Worm (Caenorhabditis elegans) whole organism, late embryonic: ENCODE data around the gene R155.5.

Source experiments
- C08G9.2 ChIP-seq: sonication (generic microtip); optimal IDR thresholded peaks from 2 replicates; lab custom pipeline; 2016; ENCODE audit warnings: mild to moderate bottlenecking, missing genetic modification characterization, moderate library complexity, missing compliant biosample characterization
- C38D4.7 ChIP-seq: fragments of 200-800 bp; sonication (Bioruptor generic); optimal IDR thresholded peaks from 2 replicates; lab custom pipeline; 2018; ENCODE audit warnings: mild to moderate bottlenecking, missing genetic modification characterization, moderate library complexity, missing compliant biosample characterization
- F13H6.1 ChIP-seq: sonication (generic microtip); optimal IDR thresholded peaks from 2 replicates; lab custom pipeline; 2016; ENCODE audit warnings: missing genetic modification characterization, missing compliant biosample characterization
- K09A11.1 ChIP-seq: sonication (generic microtip); optimal IDR thresholded peaks from 2 replicates; lab custom pipeline; 2017; ENCODE audit warnings: antibody characterized with exemption, mild to moderate bottlenecking, missing genetic modification characterization, missing compliant biosample characterization; ENCODE audit not compliant: insufficient read depth
- T23F11.4 ChIP-seq: fragments of 200-800 bp; sonication (Bioruptor generic); optimal IDR thresholded peaks from 2 replicates; lab custom pipeline; 2018; ENCODE audit warnings: mild to moderate bottlenecking, missing genetic modification characterization, missing compliant biosample characterization
- ahr-1 ChIP-seq: sonication (generic microtip); optimal IDR thresholded peaks from 2 replicates; lab custom pipeline; 2016; ENCODE audit warnings: missing genetic modification characterization, missing compliant biosample characterization
- ceh-18 ChIP-seq: sonication (generic microtip); optimal IDR thresholded peaks from 2 replicates; lab custom pipeline; 2016; ENCODE audit warnings: missing genetic modification characterization, missing compliant biosample characterization
- ceh-19 ChIP-seq: fragments of 200-800 bp; sonication (Bioruptor generic); optimal IDR thresholded peaks from 2 replicates; lab custom pipeline; 2018; ENCODE audit warnings: mild to moderate bottlenecking, missing genetic modification characterization, missing compliant biosample characterization
- ceh-30 ChIP-seq: fragments of 150-350 bp; optimal IDR thresholded peaks from 2 replicates; lab custom pipeline; 2014; ENCODE audit warnings: missing biosample characterization, missing genetic modification characterization
- ceh-34 ChIP-seq: sonication (generic microtip); optimal IDR thresholded peaks from 2 replicates; lab custom pipeline; 2016; ENCODE audit warnings: mild to moderate bottlenecking, missing genetic modification characterization, missing compliant biosample characterization
- ceh-45 ChIP-seq: fragments of 200-800 bp; sonication (Bioruptor generic); IDR thresholded peaks from 2 replicates; pipeline ENCODE4 v1.3.6; 2022; ENCODE audit warnings: missing genetic modification reagents, missing genetic modification characterization, missing compliant biosample characterization
- ceh-48 ChIP-seq: sonication (generic microtip); optimal IDR thresholded peaks from 2 replicates; lab custom pipeline; 2016; ENCODE audit warnings: missing genetic modification characterization, inconsistent platforms, missing compliant biosample characterization
- ceh-6 ChIP-seq: fragments of 200-800 bp; sonication (Bioruptor generic); optimal IDR thresholded peaks from 2 replicates; lab custom pipeline; 2018; ENCODE audit warnings: mild to moderate bottlenecking, missing genetic modification characterization, missing compliant biosample characterization
- che-1 ChIP-seq: sonication (generic microtip); optimal IDR thresholded peaks from 2 replicates; lab custom pipeline; 2016; ENCODE audit warnings: mild to moderate bottlenecking, missing genetic modification characterization, missing compliant biosample characterization
- dmd-4 ChIP-seq: sonication (generic microtip); optimal IDR thresholded peaks from 2 replicates; lab custom pipeline; 2016; ENCODE audit warnings: borderline replicate concordance, missing genetic modification characterization, missing compliant biosample characterization
- elt-2 ChIP-seq: sonication (generic microtip); optimal IDR thresholded peaks from 2 replicates; lab custom pipeline; 2016; ENCODE audit warnings: missing genetic modification reagents, missing genetic modification characterization, missing compliant biosample characterization
- ets-4 ChIP-seq: sonication (generic microtip); optimal IDR thresholded peaks from 2 replicates; lab custom pipeline; 2016; ENCODE audit warnings: missing genetic modification characterization, missing compliant biosample characterization
- eyg-1 ChIP-seq: sonication (generic microtip); optimal IDR thresholded peaks from 2 replicates; lab custom pipeline; 2016; ENCODE audit warnings: missing genotype, missing genetic modification characterization, missing compliant biosample characterization
- fax-1 ChIP-seq: sonication (generic microtip); optimal IDR thresholded peaks from 2 replicates; lab custom pipeline; 2016; ENCODE audit warnings: missing genotype, missing genetic modification characterization, missing compliant biosample characterization
- fkh-6 ChIP-seq: sonication (generic microtip); optimal IDR thresholded peaks from 2 replicates; lab custom pipeline; 2016; ENCODE audit warnings: missing genetic modification characterization, missing compliant biosample characterization
- hlh-13 ChIP-seq: fragments of 200-800 bp; sonication (Bioruptor generic); optimal IDR thresholded peaks from 2 replicates; lab custom pipeline; 2018; ENCODE audit warnings: mild to moderate bottlenecking, missing genetic modification characterization, missing compliant biosample characterization
- hlh-15 ChIP-seq: sonication (generic microtip); optimal IDR thresholded peaks from 2 replicates; lab custom pipeline; 2016; ENCODE audit warnings: missing genetic modification characterization, missing compliant biosample characterization
- hlh-6 ChIP-seq: sonication (generic microtip); optimal IDR thresholded peaks from 2 replicates; lab custom pipeline; 2016; ENCODE audit warnings: missing genotype, missing genetic modification characterization, missing compliant biosample characterization
- hlh-8 ChIP-seq: sonication (generic microtip); optimal IDR thresholded peaks from 2 replicates; lab custom pipeline; 2016; ENCODE audit warnings: missing genotype, missing genetic modification characterization, missing compliant biosample characterization
- lim-6 ChIP-seq: sonication (generic microtip); optimal IDR thresholded peaks from 2 replicates; lab custom pipeline; 2016; ENCODE audit warnings: missing genetic modification characterization, missing compliant biosample characterization
- lin-11 ChIP-seq: fragments of 200-800 bp; sonication (Bioruptor generic); optimal IDR thresholded peaks from 2 replicates; lab custom pipeline; 2018; ENCODE audit warnings: mild to moderate bottlenecking, missing genetic modification characterization, missing compliant biosample characterization
- mec-3 ChIP-seq: sonication (generic microtip); optimal IDR thresholded peaks from 2 replicates; lab custom pipeline; 2016; ENCODE audit warnings: borderline replicate concordance, missing genetic modification characterization, missing compliant biosample characterization
- nfya-1 ChIP-seq: sonication (generic microtip); optimal IDR thresholded peaks from 2 replicates; lab custom pipeline; 2017; ENCODE audit warnings: missing genetic modification characterization, mild to moderate bottlenecking, missing compliant biosample characterization, antibody characterized with exemption, moderate library complexity
- odd-2 ChIP-seq: sonication (generic microtip); optimal IDR thresholded peaks from 2 replicates; lab custom pipeline; 2017; ENCODE audit warnings: antibody characterized with exemption, mild to moderate bottlenecking, missing genetic modification characterization, missing compliant biosample characterization
- pax-1 ChIP-seq: fragments of 150-350 bp; optimal IDR thresholded peaks from 2 replicates; lab custom pipeline; 2014; ENCODE audit warnings: missing biosample characterization, missing genetic modification characterization
- pha-2 ChIP-seq: sonication (generic microtip); optimal IDR thresholded peaks from 2 replicates; lab custom pipeline; 2017; ENCODE audit warnings: mild to moderate bottlenecking, missing genetic modification characterization, missing compliant biosample characterization
- pha-4 ChIP-seq: fragments of 150-350 bp; optimal IDR thresholded peaks from 2 replicates; lab custom pipeline; 2018; ENCODE audit warnings: missing biosample characterization, missing genetic modification reagents, missing genetic modification characterization
- pqm-1 ChIP-seq: sonication (generic microtip); optimal IDR thresholded peaks from 2 replicates; lab custom pipeline; 2016; ENCODE audit warnings: missing genetic modification characterization, missing compliant biosample characterization
- pros-1 ChIP-seq: fragments of 150-350 bp; optimal IDR thresholded peaks from 2 replicates; lab custom pipeline; 2014; ENCODE audit warnings: missing biosample characterization, missing genetic modification reagents, missing genetic modification characterization
- rnt-1 ChIP-seq: sonication (generic microtip); optimal IDR thresholded peaks from 2 replicates; lab custom pipeline; 2016; ENCODE audit warnings: missing genetic modification characterization, missing compliant biosample characterization
- tbx-2 ChIP-seq: sonication (generic microtip); optimal IDR thresholded peaks from 2 replicates; lab custom pipeline; 2016; ENCODE audit warnings: missing genetic modification characterization, missing compliant biosample characterization
- unc-3 ChIP-seq, 2 experiments: fragments of 200-800 bp in 1 of 2; sonication (Bioruptor generic) in 1 of 2; sonication (generic microtip) in 1 of 2; conservative IDR thresholded peaks in 1 of 2; optimal IDR thresholded peaks in 1 of 2; 2 replicates each; pipeline versions ENCODE4 v1.3.6 to Lab custom; 2016 to 2022; ENCODE audit warnings: missing compliant biosample characterization in 2 of 2, missing genetic modification characterization in 2 of 2, missing genetic modification reagents in 1 of 2
- unc-86 ChIP-seq: sonication (generic microtip); optimal IDR thresholded peaks from 2 replicates; lab custom pipeline; 2016; ENCODE audit warnings: missing genetic modification characterization, missing compliant biosample characterization
- zip-5 ChIP-seq: sonication (generic microtip); optimal IDR thresholded peaks from 2 replicates; lab custom pipeline; 2016; ENCODE audit warnings: missing genetic modification characterization, missing compliant biosample characterization

Gene R155.5

ce11 chrIII:1987693-1988092 lies 17.4 kb upstream of the R155.5 start, which contains the start of gene Y39A3B.8:
Gene Y39A3B.8, plus strand, starts transcription at chrIII:1987993.
- TF ChIP-seq ceh-19 (no peak), odd-2 (tag; lab: Kevin White, UChicago) (no peak), eyg-1 (tag; lab: Kevin White, UChicago) (no peak), rnt-1 (tag; lab: Kevin White, UChicago) (no peak), pha-2 (no peak), pax-1 (tag; lab: Kevin White, UChicago) (no peak), unc-3 (GFP tag; conservative IDR thresholded peaks at IDR 0.05; lab: Robert Waterston, UW) (no peak), unc-3 (tag; optimal IDR thresholded peaks at IDR 0.05; lab: Kevin White, UChicago) (no peak), dmd-4 (tag; lab: Kevin White, UChicago) (no peak), lin-11 (tag; lab: Kevin White, UChicago) (no peak), unc-86 (tag; lab: Kevin White, UChicago) (no peak), F13H6.1 (tag; lab: Kevin White, UChicago) (no peak), tbx-2 (tag; lab: Kevin White, UChicago) (no peak), pros-1 (tag; lab: Kevin White, UChicago) (no peak), fax-1 (tag; lab: Kevin White, UChicago) (no peak), C38D4.7 (GFP tag; lab: Kevin White, UChicago) (no peak), ceh-18 (tag; lab: Kevin White, UChicago) (no peak), ceh-30 (tag; lab: Kevin White, UChicago) (no peak), K09A11.1 (tag; lab: Kevin White, UChicago) (no peak)

DNA sequence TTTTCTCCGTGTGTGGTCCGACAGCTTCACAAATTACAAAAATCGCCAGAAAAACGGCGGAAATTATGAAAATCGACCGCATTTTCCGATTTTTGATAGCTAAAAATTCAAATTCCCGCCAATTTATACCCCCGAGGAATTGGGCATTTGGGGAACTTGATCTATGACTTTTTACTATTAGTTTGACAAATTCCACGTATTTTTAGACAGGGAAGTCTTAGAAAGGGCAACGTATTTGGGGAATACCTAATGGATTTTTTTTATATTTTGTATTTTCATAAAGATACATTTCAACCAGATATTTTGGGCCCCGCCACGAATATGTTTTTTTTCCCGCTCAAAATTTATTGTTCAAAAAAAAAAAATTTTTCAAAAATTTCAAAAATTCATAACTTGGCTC lies 14.5 kb upstream of the R155.5 start, which contains the start of gene Y39A3B.7:
TSS of gene Y39A3B.7 (minus strand) at position 101 of the 400 bp plus-strand sequence.
- TF ChIP-seq ceh-45 (GFP tag; lab: Robert Waterston, UW) = no peak
- no peak for TF ChIP-seq C08G9.2
- TF ChIP-seq hlh-6 (tag; lab: Kevin White, UChicago) = no peak
- TF ChIP-seq zip-5 (tag; lab: Kevin White, UChicago) = no peak
- no peak for TF ChIP-seq T23F11.4
- TF ChIP-seq mec-3 (tag; lab: Kevin White, UChicago) = no peak
- no peak for TF ChIP-seq lin-11 (tag; lab: Kevin White, UChicago)
- TF ChIP-seq pha-4 (tag; lab: Kevin White, UChicago) = no peak
- TF ChIP-seq hlh-15 = no peak
- TF ChIP-seq ceh-34 (tag; lab: Kevin White, UChicago) = no peak
- TF ChIP-seq nfya-1 = no peak
- no peak for TF ChIP-seq pqm-1
- TF ChIP-seq hlh-8 (tag; lab: Kevin White, UChicago) = no peak
- TF ChIP-seq che-1 (tag; lab: Kevin White, UChicago) = no peak
- TF ChIP-seq elt-2 (tag; lab: Kevin White, UChicago) = no peak
- no peak for TF ChIP-seq ets-4 (tag; lab: Kevin White, UChicago)
- no peak for TF ChIP-seq ceh-19

ce11 chrIII:1982597-1983244 lies 12.4 kb upstream of the R155.5 start, which contains the start of gene srd-66:
Gene srd-66, minus strand, starts transcription at chrIII:1982647.
- TF ChIP-seq ceh-6 (GFP tag; lab: Kevin White, UChicago) = no peak
- TF ChIP-seq ceh-18 (tag; lab: Kevin White, UChicago) = no peak
- no peak for TF ChIP-seq hlh-13
- TF ChIP-seq ahr-1 (tag; lab: Kevin White, UChicago) = no peak
- TF ChIP-seq fkh-6 = no peak
- no peak for TF ChIP-seq lim-6 (tag; lab: Kevin White, UChicago)
- TF ChIP-seq pqm-1 = no peak
- TF ChIP-seq ceh-48 = no peak
- TF ChIP-seq tbx-2 (tag; lab: Kevin White, UChicago) = no peak
- TF ChIP-seq, all 69 proteins: peak for 0
